Worm (Caenorhabditis elegans) whole organism, early embryonic: ENCODE data around the gene ubq-1.

Experiments used
- ama-1 ChIP-seq: fragments of 150-350 bp; optimal IDR thresholded peaks from 2 replicates; lab custom pipeline; 2014
- ceh-36 ChIP-seq: sonication (generic microtip); optimal IDR thresholded peaks from 2 replicates; lab custom pipeline; 2016; ENCODE audit warnings: missing genetic modification characterization, inconsistent platforms, missing compliant biosample characterization
- hmbx-1 ChIP-seq: sonication (generic microtip); optimal IDR thresholded peaks from 2 replicates; lab custom pipeline; 2016; ENCODE audit warnings: mild to moderate bottlenecking, missing genetic modification characterization, missing compliant biosample characterization
- sea-1 ChIP-seq: fragments of 200-800 bp; sonication (Bioruptor generic); conservative IDR thresholded peaks from 2 replicates; pipeline ENCODE4 v1.3.6; 2022; ENCODE audit warnings: missing genetic modification characterization, missing compliant biosample characterization
- tbx-37 ChIP-seq: fragments of 200-800 bp; sonication (Bioruptor generic); conservative IDR thresholded peaks from 2 replicates; pipeline ENCODE4 v1.3.6; 2022; ENCODE audit warnings: missing genetic modification reagents, missing genetic modification characterization, missing compliant biosample characterization

DNA sequence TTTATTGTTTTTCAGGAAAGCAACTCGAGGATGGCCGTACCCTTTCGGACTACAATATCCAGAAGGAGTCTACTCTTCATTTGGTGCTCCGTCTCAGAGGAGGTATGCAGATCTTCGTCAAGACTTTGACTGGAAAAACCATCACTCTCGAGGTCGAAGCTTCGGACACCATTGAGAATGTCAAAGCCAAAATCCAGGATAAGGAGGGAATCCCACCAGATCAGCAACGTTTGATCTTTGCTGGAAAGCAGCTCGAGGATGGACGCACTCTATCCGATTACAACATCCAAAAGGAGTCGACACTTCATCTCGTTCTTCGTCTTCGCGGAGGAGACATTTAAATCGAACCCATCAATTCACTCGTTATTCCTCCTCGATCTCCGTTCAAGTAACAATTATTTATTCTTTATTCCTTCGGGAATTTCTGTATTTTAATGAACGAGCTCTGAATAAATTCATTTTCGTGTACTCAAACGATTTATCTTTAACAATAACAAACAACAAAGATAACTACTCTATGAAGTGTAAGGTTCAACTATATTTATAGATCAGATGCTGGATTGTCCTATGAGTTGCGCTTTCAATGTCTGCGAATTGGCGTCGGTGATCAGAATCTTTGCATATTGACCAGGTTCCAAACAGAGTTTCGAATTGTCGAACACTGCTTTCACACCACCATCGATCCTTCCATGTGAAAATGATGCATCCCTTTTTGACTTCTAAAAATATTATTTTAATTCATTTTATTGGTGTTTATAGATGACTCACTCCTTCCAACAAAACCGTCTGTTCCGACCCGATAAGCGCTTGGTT, 3.5 kb downstream of the ubq-1 start:
- TF ChIP-seq ceh-36 (tag; lab: Kevin White, UChicago) (no peak), ama-1 (lab: Kevin White, UChicago) (no peak), tbx-37 (GFP tag; lab: Robert Waterston, UW) (no peak), hmbx-1 (no peak), sea-1 (GFP tag; lab: Robert Waterston, UW) (peak; percentile 18; the same call in 1 of the 2 replicates)
